Worm (Caenorhabditis elegans): ENCODE data around the gene spp-16.

- TF ChIP-seq unc-55 (GFP tag; optimal IDR thresholded peaks at IDR 0.05) (no peak), K09A11.1 (tag; optimal IDR thresholded peaks at IDR 0.05; ENCODE audit: insufficient read depth) (no peak), dmd-4 (tag; optimal IDR thresholded peaks at IDR 0.05; ENCODE audit: borderline replicate concordance) (no peak), elt-4 (tag; optimal IDR thresholded peaks at IDR 0.05) (no peak), sox-2 (GFP tag; IDR thresholded peaks at IDR 0.05) (no peak), hlh-15 (tag; optimal IDR thresholded peaks at IDR 0.05) (no peak)
Measured at ce11 chrV:10856901-10857637, 44.0 kb downstream of the spp-16 start.

Data from whole organism, late embryonic.